Fruit fly (Drosophila melanogaster): ENCODE data around the gene CG12609.

The CG12609 gene

DNA sequence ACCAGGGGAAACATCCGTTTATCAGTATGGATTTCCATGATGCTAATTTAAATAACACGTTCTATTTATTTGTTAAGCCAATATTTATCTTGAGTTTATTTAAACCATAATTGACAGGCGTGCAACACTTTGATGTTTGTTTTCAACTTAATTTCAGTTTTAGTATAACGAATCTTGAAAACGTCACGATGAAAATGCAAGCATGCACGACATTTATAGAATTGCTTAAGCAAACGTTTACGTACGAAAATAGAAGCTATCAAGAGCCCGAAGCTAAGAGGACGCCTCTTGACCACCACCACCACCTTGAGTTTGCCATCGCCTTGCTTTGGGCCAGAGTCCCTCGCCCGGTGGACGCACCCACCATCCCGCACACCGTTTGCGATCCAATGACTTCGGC, 23.2 kb upstream of the CG12609 start:
- TF ChIP-seq CG17801 (GFP tag; optimal IDR thresholded peaks at IDR 0.05; ENCODE audit: partially characterized antibody) = no peak

DNA sequence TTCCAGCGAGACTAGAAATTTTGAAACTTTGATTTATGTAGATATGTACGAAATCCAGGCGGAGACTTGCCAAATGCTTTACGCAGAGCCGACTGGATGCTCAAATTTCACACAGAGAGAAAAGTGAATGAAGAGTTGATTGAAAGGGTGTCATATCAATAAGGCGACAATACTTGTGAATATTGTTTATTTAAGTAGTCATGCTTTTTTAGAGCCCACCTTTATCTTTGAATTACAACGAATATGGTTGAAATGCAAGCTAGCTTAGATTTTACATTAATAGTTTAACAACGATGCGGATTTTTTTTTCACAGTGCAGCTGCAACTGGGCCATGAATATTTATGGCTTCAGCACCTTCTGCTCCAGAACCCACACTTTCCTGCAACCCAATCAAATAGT, 8.3 kb downstream of the CG12609 start, which contains the start of gene CG6873:
Gene CG6873, minus strand, starts transcription at position 101 of the 400 bp plus-strand sequence.
- no peak for TF ChIP-seq CG17801 (GFP tag; optimal IDR thresholded peaks at IDR 0.05; ENCODE audit: partially characterized antibody)

DNA sequence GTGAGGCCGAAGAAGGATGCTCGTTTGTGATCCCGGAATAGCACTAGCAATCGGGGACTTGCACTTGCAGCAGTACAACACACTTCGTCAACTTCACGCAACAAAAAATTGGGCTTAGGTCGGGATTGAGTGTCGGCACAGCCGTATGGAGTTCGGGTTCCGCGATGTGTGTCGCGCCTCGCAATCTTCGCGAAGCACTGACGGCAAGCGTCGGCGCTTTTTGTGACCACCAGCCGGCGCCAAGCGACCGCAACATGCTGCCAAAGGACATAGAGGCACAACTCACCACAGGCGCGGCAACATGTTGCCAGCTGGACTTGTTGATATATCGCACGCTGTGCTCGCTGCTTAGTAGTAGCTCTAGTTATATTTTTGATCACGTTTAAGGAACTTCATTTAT, 21.8 kb downstream of the CG12609 start, which contains the start of gene CCKLR-17D1:
Gene CCKLR-17D1, minus strand, starts transcription at position 303 of the 400 bp plus-strand sequence.
- no peak for TF ChIP-seq CG17801 (GFP tag; optimal IDR thresholded peaks at IDR 0.05; ENCODE audit: partially characterized antibody)

DNA sequence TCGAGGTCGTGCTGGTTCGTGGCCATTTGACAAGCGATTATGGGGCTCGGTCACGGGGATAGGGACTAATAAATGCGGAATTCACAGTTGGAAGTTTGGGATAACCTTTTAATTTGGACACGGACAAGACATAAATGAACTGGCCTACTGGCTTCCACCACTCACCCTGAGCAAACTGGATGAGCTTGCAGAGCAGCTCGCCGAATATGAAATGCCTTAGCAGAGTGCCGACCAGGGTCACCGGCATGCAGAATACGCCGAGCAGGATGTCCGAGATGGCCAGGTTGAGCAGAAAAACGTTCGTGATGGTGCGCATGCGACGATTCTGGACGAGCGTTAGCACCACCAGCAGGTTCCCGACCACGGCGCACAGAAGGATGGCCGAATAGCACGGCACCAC, 22.5 kb downstream of the CG12609 start, which contains the start of gene CG42302:
Gene CG42302, minus strand, starts transcription at position 101 of the 400 bp plus-strand sequence.
- TF ChIP-seq CG17801 (GFP tag; optimal IDR thresholded peaks at IDR 0.05; ENCODE audit: partially characterized antibody) = no peak

DNA sequence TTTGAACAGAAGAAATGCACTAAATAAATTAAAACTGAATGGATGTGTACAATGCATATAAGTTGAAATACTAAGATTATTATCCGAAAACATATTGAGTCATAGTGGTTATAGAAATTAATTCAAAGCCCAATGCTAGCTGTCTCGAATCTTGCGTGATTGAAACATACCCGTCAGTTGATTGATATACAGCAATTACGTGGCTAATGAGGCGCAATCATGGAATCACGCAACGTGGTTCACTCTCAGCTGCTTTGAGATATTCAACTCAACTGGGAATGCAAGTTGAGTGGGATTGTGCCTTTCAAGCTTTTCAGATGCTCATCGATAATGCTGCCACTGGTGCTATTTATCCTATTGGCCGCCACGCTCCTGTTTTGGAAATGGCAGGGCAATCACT, 38.5 kb downstream of the CG12609 start, which contains the start of gene Cyp308a1:
Gene Cyp308a1, plus strand, starts transcription at position 301 of the 400 bp plus-strand sequence.
- TF ChIP-seq CG17801 (GFP tag; optimal IDR thresholded peaks at IDR 0.05; ENCODE audit: partially characterized antibody) = no peak

DNA sequence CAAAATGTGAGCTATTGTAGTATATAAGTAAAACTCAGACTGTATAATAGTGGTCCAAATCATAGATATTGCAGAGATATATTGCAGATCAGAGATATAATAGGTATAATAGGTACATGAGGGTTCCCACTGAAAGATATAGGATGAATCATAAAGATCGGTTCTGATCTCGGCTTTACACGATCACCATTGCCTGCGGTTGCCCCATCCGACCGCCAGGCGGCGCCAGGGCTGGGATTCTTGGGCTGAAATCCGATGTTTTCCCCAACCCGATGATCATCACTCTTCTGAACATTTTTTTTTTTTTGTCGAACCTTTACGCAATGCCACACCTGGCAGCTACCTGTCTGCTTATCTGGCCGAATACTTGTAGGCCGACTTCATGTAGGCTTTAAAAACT, 44.2 kb downstream of the CG12609 start:
- TF ChIP-seq CG17801 (GFP tag; optimal IDR thresholded peaks at IDR 0.05; ENCODE audit: partially characterized antibody) = no peak

DNA sequence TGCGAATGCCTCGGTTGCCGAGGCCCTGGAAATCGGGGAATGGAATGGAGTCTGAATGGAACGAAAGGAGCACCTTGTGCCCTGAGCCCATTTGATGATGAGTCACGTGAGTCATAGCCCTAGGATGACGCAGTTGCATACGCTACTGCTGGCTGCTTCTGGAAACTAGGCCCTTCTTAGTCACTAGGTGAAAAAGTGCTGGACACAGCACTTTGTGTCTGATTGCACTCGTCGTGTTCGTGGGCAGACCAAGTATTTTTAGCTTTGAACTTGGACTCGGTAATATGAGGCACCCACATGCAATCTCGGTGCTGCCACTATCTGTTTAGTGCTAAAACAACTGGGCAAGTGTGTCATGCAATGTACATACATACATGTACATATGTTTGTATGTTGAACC, 45.9 kb downstream of the CG12609 start:
- TF ChIP-seq CG17801 (GFP tag; optimal IDR thresholded peaks at IDR 0.05; ENCODE audit: partially characterized antibody) = no peak

DNA sequence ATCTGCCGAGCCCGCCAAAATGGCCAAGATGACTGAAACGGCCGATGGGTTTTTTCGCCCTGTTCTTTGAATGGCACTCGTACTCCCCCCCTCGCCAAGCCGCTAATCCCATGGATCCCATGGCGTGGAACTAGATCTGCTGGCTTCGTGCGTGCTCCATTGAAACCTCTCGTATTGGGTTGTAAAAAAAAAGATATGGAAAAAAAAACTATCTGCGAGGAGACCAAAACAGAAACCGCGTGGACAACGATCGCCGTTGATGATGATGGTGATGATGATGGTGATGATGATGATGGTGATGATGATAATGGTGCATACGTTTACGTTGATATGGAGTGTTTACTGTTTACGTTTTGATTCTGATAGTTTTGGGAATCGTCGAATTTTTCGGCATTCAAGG, 46.4 kb downstream of the CG12609 start:
- TF ChIP-seq CG17801 (GFP tag; optimal IDR thresholded peaks at IDR 0.05; ENCODE audit: partially characterized antibody) = no peak

DNA sequence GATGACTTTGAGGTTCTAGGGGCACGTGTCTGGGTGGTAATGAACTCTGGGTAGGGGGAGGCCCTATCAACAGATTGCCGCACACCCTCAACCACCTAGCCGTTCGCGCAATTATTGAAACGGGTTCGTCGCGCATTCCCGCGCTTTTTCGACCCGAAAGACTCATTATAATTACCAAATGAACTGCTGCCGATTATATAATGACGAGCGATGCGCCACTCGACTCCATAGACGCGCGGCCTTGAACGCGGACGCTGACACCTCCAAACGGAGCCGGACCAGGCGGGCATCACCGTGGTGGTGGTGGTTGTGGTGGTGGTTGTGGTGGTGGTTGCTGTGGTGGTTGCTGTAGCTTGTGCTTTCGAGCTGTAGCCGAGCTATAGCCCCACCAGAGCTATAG, 47.5 kb downstream of the CG12609 start:
- TF ChIP-seq CG17801 (GFP tag; optimal IDR thresholded peaks at IDR 0.05; ENCODE audit: partially characterized antibody) = no peak

DNA sequence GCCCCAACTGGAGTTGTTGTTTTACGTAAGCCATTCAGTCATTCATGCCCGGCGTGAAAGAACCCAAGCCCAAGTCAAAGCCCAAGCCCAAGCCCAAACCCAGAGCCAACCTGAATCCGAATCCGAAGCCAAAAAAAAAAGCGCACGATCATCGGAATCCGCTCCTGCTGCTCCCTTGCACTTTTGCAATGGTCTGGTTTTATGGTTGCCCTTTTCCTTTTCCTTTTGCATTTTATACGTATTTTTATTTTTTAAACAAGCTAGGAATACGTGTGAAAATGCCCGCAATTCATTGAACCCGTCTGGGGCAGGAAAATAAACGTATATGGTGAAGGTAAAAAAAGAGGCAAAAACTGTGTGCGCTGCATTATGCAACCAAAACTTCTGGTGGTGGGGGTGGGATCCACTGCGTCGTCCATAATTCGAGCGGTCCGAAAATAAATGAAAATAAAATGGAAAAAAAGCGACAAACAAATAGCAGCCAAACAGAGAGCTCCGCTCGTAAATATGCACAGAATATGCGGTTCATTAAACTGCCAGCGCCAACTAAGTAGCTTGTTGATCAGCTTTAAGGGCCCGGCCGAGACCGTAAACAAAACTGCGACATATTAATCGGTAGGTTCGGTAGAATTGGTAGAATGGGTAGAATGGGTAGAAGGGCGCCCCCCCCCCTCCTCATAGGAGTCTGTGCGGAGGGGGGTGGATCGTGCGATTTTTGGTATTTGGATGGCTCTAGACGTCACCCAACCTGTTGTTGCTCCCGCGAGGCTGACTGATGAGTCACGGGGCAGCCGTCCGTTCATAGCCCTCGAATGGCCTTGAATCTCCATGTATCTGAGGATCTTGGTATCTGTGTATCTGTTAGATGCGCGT, 48.6 kb downstream of the CG12609 start:
- no peak for TF ChIP-seq CG17801 (GFP tag; optimal IDR thresholded peaks at IDR 0.05; ENCODE audit: partially characterized antibody)

All from ovary, adult (tissue).